Worm (Caenorhabditis elegans) whole organism, dauer: ENCODE measurements around the gene sri-46.

Experiments used
- unc-62 ChIP-seq: sonication (generic microtip); optimal IDR thresholded peaks from 2 replicates; lab custom pipeline; 2017; ENCODE audit warnings: missing biosample characterization, missing genetic modification reagents, missing genetic modification characterization

sri-46 gene

ce11 chrII:671025-671424 lies at the start of gene sri-46:
TSS of gene sri-46 (minus strand) at chrII:671125.
- no peak for TF ChIP-seq unc-62 (GFP tag; lab: Kevin White, UChicago)

- TF ChIP-seq unc-62 (GFP tag; lab: Kevin White, UChicago) = no peak
Measured at ce11 chrII:709081-709480, 38.2 kb upstream of the sri-46 start, which contains the start of gene T02H6.1. TSS of gene T02H6.1 (plus strand) at chrII:709381.

ce11 chrII:701371-702139 lies 30.6 kb upstream of the sri-46 start, which contains the start of gene thoc-1:
TSS of gene thoc-1 (plus strand) at chrII:702107.
- no peak for TF ChIP-seq unc-62 (GFP tag; lab: Kevin White, UChicago)

DNA sequence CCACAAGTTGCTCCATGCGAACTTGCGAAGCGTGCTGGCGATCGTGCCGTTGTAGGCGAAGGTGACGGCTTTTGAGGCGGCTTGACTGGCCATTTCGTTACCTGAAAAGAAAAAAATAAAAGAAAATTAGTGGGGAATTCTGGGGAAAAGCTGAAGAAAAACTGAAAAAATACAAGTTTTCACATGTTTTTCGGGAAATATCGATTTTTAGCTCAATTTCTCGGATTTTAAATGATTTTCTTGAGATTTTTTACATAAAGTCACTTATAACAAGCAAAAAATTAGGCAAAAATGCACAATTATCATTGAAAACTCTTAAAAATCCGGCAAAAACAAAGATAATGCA lies 30.1 kb upstream of the sri-46 start, which contains the start of gene T02H6.11:
T02H6.11 (minus strand) TSS at position 101 of the 346 bp plus-strand sequence.
- no peak for TF ChIP-seq unc-62 (GFP tag; lab: Kevin White, UChicago)

ce11 chrII:691550-691949 lies 20.6 kb upstream of the sri-46 start, which contains the start of gene T02H6.3:
TSS of gene T02H6.3 (plus strand) at chrII:691850.
- TF ChIP-seq unc-62 (GFP tag; lab: Kevin White, UChicago) = no peak

ce11 chrII:689749-690148 lies 18.8 kb upstream of the sri-46 start, which contains the start of gene T02H6.4:
TSS of gene T02H6.4 (plus strand) at chrII:690049.
- TF ChIP-seq unc-62 (GFP tag; lab: Kevin White, UChicago) = no peak

- no peak for TF ChIP-seq unc-62 (GFP tag; lab: Kevin White, UChicago)
Measured at ce11 chrII:684811-685210, 13.9 kb upstream of the sri-46 start, which contains the start of gene T02H6.5. TSS of gene T02H6.5 (plus strand) at chrII:685111.

DNA sequence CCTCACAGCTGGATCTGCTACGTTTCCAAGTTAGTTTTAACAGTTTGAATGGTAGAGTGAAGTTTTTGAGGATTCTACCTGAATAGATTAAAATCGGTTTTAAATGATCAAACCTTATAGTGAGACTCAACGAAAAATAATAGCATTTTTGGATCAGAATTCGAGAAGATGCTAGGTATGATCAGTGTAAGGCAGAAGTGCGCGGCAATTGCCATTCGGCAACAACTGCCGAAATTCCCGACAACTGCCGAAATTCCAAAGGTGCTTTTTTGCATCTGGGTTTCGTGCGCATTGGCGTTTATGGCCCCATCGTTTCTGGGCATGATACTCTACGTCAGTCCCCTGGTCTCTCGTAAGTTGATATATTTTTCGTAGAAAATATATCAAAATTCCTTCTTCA lies 12.5 kb upstream of the sri-46 start, which contains the start of gene T02H6.6:
T02H6.6 (plus strand) TSS at position 301 of the 400 bp plus-strand sequence.
- no peak for TF ChIP-seq unc-62 (GFP tag; lab: Kevin White, UChicago)

DNA sequence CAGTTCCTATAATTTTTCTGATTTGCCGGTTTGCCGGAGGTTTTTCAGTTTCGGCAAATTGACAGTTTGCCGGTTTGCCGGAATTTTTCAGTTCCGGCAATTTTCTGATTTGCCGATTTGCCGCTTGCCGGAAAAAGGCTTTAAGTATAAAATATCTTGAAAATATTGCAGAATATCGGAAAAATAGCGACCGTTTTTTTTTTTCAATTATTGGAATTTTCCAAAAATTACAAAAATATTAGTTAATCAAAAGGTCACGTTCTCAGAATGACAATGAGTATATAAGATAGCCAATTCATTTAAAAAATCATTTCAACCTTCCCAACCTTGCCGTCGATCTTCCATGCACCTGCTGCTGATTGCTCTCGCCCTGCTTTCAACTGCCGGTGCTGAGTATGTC lies 11.4 kb upstream of the sri-46 start, which contains the start of gene T02H6.7:
T02H6.7 (plus strand) TSS at position 301 of the 400 bp plus-strand sequence.
- no peak for TF ChIP-seq unc-62 (GFP tag; lab: Kevin White, UChicago)

ce11 chrII:680612-681011 lies 9.7 kb upstream of the sri-46 start, which contains the start of the genes T02H6.10 and T02H6.8:
TSS of gene T02H6.10 (minus strand) at chrII:680712.
TSS of gene T02H6.8 (plus strand) at chrII:680832.
- no peak for TF ChIP-seq unc-62 (GFP tag; lab: Kevin White, UChicago)

DNA sequence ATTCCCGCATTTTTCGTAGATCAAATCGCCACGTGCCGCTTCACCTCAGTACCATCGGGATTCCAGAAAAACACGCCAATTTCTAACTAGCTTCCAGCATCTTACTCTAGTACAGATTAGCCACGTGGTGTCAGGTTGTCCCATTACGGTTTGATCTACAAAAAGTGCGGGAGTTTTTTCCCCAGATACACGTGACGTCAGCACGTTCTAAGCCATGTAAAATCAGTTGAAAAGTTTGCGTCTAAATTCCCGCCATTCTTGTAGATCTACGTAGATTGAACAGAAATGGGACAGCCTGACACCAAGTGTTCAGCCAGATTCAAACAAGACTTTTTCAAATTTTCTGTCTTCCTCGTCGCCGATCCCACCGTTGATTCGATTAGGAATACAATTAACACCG lies 7.7 kb upstream of the sri-46 start, which contains the start of gene T02H6.9:
T02H6.9 (plus strand) TSS at position 301 of the 400 bp plus-strand sequence.
- TF ChIP-seq unc-62 (GFP tag; lab: Kevin White, UChicago) = no peak

DNA sequence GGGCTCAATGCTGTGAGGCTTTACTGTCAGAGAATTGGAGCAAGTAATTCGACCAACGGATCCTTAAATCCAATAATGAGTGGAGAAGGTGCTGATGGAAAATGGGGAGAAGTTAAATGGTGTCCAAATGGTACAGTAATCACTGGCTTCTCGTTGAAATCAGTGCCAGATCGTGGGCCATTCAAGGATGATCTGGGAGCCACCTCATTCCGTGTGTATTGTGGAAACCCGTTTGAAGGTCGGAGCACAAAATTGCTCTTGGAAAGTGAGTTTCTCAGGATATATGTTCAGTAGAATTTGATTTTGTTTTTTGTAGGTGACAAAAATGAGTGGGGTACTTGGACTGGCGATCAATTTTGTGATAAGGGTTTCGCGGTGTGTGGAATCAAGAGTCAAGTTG lies 4.9 kb upstream of the sri-46 start:
- no peak for TF ChIP-seq unc-62 (GFP tag; lab: Kevin White, UChicago)

DNA sequence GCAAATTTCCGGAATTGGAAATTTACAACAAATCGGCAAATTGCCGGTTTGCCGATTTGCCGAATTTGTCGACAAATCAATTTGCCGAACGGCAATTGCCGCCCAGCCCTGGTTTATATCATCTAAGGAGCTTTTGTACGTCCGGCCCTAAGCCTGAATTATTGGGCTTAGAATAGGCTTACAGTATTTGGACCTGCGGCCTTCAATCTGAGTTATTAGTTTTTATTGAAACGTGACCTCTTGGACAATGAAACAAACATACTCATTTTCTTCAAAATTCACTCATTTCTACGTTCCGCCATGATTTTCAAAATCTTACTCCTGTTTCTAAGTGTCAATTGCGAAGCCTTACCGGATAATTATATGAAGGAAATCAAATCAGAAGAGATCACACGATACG lies 4.4 kb upstream of the sri-46 start, which contains the start of gene Y39F10C.1:
Y39F10C.1 (plus strand) TSS at position 301 of the 400 bp plus-strand sequence.
- no peak for TF ChIP-seq unc-62 (GFP tag; lab: Kevin White, UChicago)

DNA sequence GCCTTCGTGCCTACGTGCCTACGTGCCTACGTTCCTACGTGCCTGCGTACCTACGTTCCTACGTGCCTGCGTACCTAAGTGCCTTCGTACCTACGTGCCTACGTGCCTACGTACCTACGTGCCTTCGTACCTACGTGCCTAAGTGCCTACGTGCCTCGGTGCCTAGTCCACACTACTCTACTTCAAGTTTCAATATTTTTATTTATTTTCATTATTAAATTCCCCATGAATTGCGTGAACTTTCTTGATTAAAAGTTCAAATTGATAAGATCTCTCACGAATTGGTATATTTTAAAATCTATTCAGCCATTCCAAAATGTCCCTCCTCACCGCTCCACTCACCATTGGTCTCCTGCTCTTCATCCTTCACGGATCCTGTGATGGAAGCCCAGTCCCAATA lies 3.2 kb upstream of the sri-46 start, which contains the start of gene Y39F10C.3:
Y39F10C.3 (plus strand) TSS at position 301 of the 400 bp plus-strand sequence.
- TF ChIP-seq unc-62 (GFP tag; lab: Kevin White, UChicago) = no peak

DNA sequence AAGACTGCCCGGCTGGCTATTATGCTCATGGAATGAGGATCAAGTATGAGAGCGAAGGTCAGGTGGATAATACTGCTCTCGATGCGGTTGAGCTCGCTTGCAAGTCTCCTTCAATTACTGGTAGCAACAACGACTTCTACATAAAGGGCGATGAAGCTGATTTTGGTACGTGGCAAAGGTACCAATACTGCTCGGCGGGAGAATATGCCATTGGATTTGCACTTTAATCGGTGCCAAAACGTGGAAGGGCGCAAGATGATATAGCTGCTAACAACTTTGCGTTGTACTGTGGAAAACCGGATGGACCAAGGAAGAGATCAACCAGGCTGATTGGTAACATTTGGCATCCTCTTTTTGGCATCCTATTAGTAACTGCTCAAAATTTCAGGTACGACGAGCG lies 3.1 kb downstream of the sri-46 start:
- no peak for TF ChIP-seq unc-62 (GFP tag; lab: Kevin White, UChicago)

- no peak for TF ChIP-seq unc-62 (GFP tag; lab: Kevin White, UChicago)
Measured at ce11 chrII:661696-662095, 9.2 kb downstream of the sri-46 start, which contains the start of gene sri-45. TSS of gene sri-45 (minus strand) at chrII:661796.
